Worm (Caenorhabditis elegans) whole organism, early embryonic: ENCODE results near the gene R11D1.10.

Experiments used
- aly-1 ChIP-seq: sonication (generic microtip); optimal IDR thresholded peaks from 2 replicates; lab custom pipeline; 2016; ENCODE audit warnings: missing genetic modification characterization, missing compliant biosample characterization
- ama-1 ChIP-seq: fragments of 150-350 bp; optimal IDR thresholded peaks from 2 replicates; lab custom pipeline; 2014
- ceh-13 ChIP-seq: fragments of 200-800 bp; sonication (Bioruptor generic); optimal IDR thresholded peaks from 2 replicates; lab custom pipeline; 2018; ENCODE audit warnings: mild to moderate bottlenecking, missing genetic modification characterization, missing compliant biosample characterization
- ceh-36 ChIP-seq: sonication (generic microtip); optimal IDR thresholded peaks from 2 replicates; lab custom pipeline; 2016; ENCODE audit warnings: missing genetic modification characterization, inconsistent platforms, missing compliant biosample characterization
- hmbx-1 ChIP-seq: sonication (generic microtip); optimal IDR thresholded peaks from 2 replicates; lab custom pipeline; 2016; ENCODE audit warnings: mild to moderate bottlenecking, missing genetic modification characterization, missing compliant biosample characterization
- tra-4 ChIP-seq: sonication (generic microtip); optimal IDR thresholded peaks from 2 replicates; lab custom pipeline; 2017; ENCODE audit warnings: missing genetic modification characterization, missing compliant biosample characterization

DNA sequence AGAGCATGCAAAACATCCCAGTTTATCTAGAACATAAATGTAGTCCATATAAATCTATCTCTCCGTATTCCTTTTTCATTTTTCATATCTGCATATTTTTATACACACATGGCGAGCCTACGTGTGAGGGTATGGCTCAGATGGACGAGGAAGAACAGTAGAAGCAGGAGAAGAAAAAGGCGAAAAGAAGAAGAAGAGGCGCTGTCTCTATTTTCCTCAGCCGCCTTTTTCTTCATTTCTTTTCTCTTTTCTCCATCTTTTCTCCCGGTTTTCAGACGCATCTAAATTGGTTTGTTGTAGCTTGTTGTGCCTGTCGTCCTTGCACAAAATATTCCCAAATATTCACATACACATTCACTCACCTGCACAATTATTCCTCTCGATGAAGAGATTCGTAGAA is 33.4 kb upstream of the R11D1.10 start, which contains the start of gene K10C8.4:
- TF ChIP-seq tra-4 (no peak), aly-1 (no peak), ama-1 (lab: Kevin White, UChicago) (no peak), ceh-13 (GFP tag; lab: Kevin White, UChicago) (no peak), ceh-36 (no peak), hmbx-1 (no peak)
